Worm (Caenorhabditis elegans): ENCODE measurements around the gene ddi-1.

- no peak for TF ChIP-seq flt-1 (GFP tag; IDR thresholded peaks at IDR 0.05)
- TF ChIP-seq T22C8.4 (GFP tag; IDR thresholded peaks at IDR 0.05), result no peak
- no peak for TF ChIP-seq ztf-23 (GFP tag; IDR thresholded peaks at IDR 0.05)
- no peak for TF ChIP-seq klf-2 (GFP tag; conservative IDR thresholded peaks at IDR 0.05)
- TF ChIP-seq ref-1 (GFP tag; conservative IDR thresholded peaks at IDR 0.05), result no peak
- TF ChIP-seq tab-1 (GFP tag; IDR thresholded peaks at IDR 0.05), result no peak
- no peak for TF ChIP-seq cog-1 (tag; optimal IDR thresholded peaks at IDR 0.05)
- TF ChIP-seq ztf-29 (GFP tag; IDR thresholded peaks at IDR 0.05), result no peak
These were observed 24.7 kb downstream of the ddi-1 start for ce11 chrIV:6547397-6547796.

Data from whole organism, midembryonic.